Fruit fly (Drosophila melanogaster): ENCODE data around the gene CG13251.

CG13251 gene

dm6 chr3L:20595834-20596233 lies 41.2 kb upstream of the CG13251 start:
- TF ChIP-seq Gug (GFP tag; IDR thresholded peaks at IDR 0.05) (no peak), CG34406 (GFP tag; optimal IDR thresholded peaks at IDR 0.05) (peak; percentile 6), CG10669 (GFP tag; optimal IDR thresholded peaks at IDR 0.05) (no peak), CG3032 (tag; optimal IDR thresholded peaks at IDR 0.05) (no peak), salr (GFP tag; optimal IDR thresholded peaks at IDR 0.05) (peak in 1 of 2 experiments; percentile 37), CG3919 (GFP tag; optimal IDR thresholded peaks at IDR 0.05) (peak; percentile 18), CG10631 (GFP tag; optimal IDR thresholded peaks at IDR 0.05) (peak; percentile 23), Eip78C (GFP tag) (peak; percentile 75), net (GFP tag; optimal IDR thresholded peaks at IDR 0.05) (peak; percentile 13), acj6 (GFP tag; optimal IDR thresholded peaks at IDR 0.05) (peak; percentile 23), CG32006 (GFP tag; optimal IDR thresholded peaks at IDR 0.05) (peak; percentile 56), Hr4 (GFP tag; optimal IDR thresholded peaks at IDR 0.05) (peak; percentile 38), OdsH (GFP tag; optimal IDR thresholded peaks at IDR 0.05) (peak; percentile 21), Met (GFP tag; optimal IDR thresholded peaks at IDR 0.05) (peak; percentile 14), svp (GFP tag) (peak; percentile 64), CG8632 (GFP tag; optimal IDR thresholded peaks at IDR 0.05) (no peak), CG6163 (GFP tag; IDR thresholded peaks at IDR 0.05) (peak; percentile 14; the same call in 1 of the 3 replicates), CG6808 (GFP tag; optimal IDR thresholded peaks at IDR 0.05) (peak; percentile 16), CG9139 (GFP tag; optimal IDR thresholded peaks at IDR 0.05) (no peak)

- TF ChIP-seq CG6854 (GFP tag; optimal IDR thresholded peaks at IDR 0.05) (peak; percentile 77), CG31627 (GFP tag; optimal IDR thresholded peaks at IDR 0.05) (peak; percentile 86), topi (GFP tag; optimal IDR thresholded peaks at IDR 0.05) (peak; percentile 92), dac (GFP tag; optimal IDR thresholded peaks at IDR 0.05) (peak; percentile 12), CG16779 (tag; optimal IDR thresholded peaks at IDR 0.05) (peak; percentile 73), CG6808 (GFP tag; optimal IDR thresholded peaks at IDR 0.05) (peak; percentile 92), salr (GFP tag; optimal IDR thresholded peaks at IDR 0.05) (peak; percentile 58 to 77), CG4318 (GFP tag; optimal IDR thresholded peaks at IDR 0.05) (peak; percentile 23), CG15336 (GFP tag; IDR thresholded peaks at IDR 0.05) (peak; percentile 64), CG6163 (GFP tag; IDR thresholded peaks at IDR 0.05) (peak; percentile 89), Ets21C (GFP tag; optimal IDR thresholded peaks at IDR 0.05) (peak; percentile 77), spab (GFP tag; optimal IDR thresholded peaks at IDR 0.05) (peak; percentile 89), Sox14 (GFP tag; optimal IDR thresholded peaks at IDR 0.05) (peak; percentile 85), pdm3 (GFP tag; optimal IDR thresholded peaks at IDR 0.05) (peak; percentile 89), CG7368 (GFP tag; optimal IDR thresholded peaks at IDR 0.05) (peak; percentile 76), CG11762 (GFP tag; optimal IDR thresholded peaks at IDR 0.05; ENCODE audit: insufficient read depth) (peak; percentile 78), Ets96B (tag; optimal IDR thresholded peaks at IDR 0.05) (peak; percentile 94), Blimp-1 (GFP tag; optimal IDR thresholded peaks at IDR 0.05) (peak; percentile 63), CG10669 (GFP tag; optimal IDR thresholded peaks at IDR 0.05) (peak; percentile 92), eg (GFP tag; IDR thresholded peaks at IDR 0.05) (peak; percentile 78), fkh (GFP tag; optimal IDR thresholded peaks at IDR 0.05) (no peak), dsx (GFP tag; optimal IDR thresholded peaks at IDR 0.05; ENCODE audit: poor library complexity, severe bottlenecking) (peak; percentile 95), Eip75B (GFP tag; optimal IDR thresholded peaks at IDR 0.05) (peak; percentile 90), CG11902 (GFP tag; optimal IDR thresholded peaks at IDR 0.05) (peak; percentile 88), Hr38 (GFP tag; optimal IDR thresholded peaks at IDR 0.05) (no peak), CG6792 (GFP tag; optimal IDR thresholded peaks at IDR 0.05) (peak; percentile 93), Lpt (GFP tag; optimal IDR thresholded peaks at IDR 0.05) (peak; percentile 59), CG8319 (GFP tag; optimal IDR thresholded peaks at IDR 0.05) (peak; percentile 81), net (GFP tag; optimal IDR thresholded peaks at IDR 0.05) (peak; percentile 87), svp (GFP tag) (peak; percentile 96), Sox102F (GFP tag; optimal IDR thresholded peaks at IDR 0.05) (peak; percentile 86), Smox (GFP tag; optimal IDR thresholded peaks at IDR 0.05) (peak; percentile 89), cyc (GFP tag; optimal IDR thresholded peaks at IDR 0.05) (peak; percentile 88), CG3919 (GFP tag; optimal IDR thresholded peaks at IDR 0.05) (peak; percentile 91), CG6276 (GFP tag; optimal IDR thresholded peaks at IDR 0.05) (peak; percentile 49), CG9139 (GFP tag; optimal IDR thresholded peaks at IDR 0.05) (peak; percentile 90), Eip93F (GFP tag; optimal IDR thresholded peaks at IDR 0.05) (peak; percentile 78), fd85E (GFP tag; optimal IDR thresholded peaks at IDR 0.05) (peak; percentile 55), CG8119 (GFP tag; IDR thresholded peaks at IDR 0.05) (peak; percentile 76)
Observed at dm6 chr3L:20600644-20601043, 36.4 kb upstream of the CG13251 start.
